Worm (Caenorhabditis elegans): Measurements from ENCODE around the gene mnp-1.

The mnp-1 gene

ce11 chrIII:4330984-4331383 lies 25.4 kb upstream of the mnp-1 start, which contains the start of gene gly-6:
Gene gly-6, minus strand, starts transcription at chrIII:4331228.
- TF ChIP-seq vab-15 (tag; optimal IDR thresholded peaks at IDR 0.05) (no peak), blmp-1 (tag; optimal IDR thresholded peaks at IDR 0.05) (peak; percentile 90), grh-1 (GFP tag; IDR thresholded peaks at IDR 0.05) (no peak), mep-1 (tag; optimal IDR thresholded peaks at IDR 0.05) (peak; percentile 66), lin-14 (GFP tag; optimal IDR thresholded peaks at IDR 0.05) (peak; percentile 63), nhr-71 (tag; optimal IDR thresholded peaks at IDR 0.05) (peak; percentile 6), elt-2 (tag; optimal IDR thresholded peaks at IDR 0.05) (no peak), unc-30 (tag; optimal IDR thresholded peaks at IDR 0.05) (no peak), unc-98 (GFP tag; IDR thresholded peaks at IDR 0.05) (no peak), nhr-20 (tag; optimal IDR thresholded peaks at IDR 0.05) (no peak), lsy-2 (tag; optimal IDR thresholded peaks at IDR 0.05) (peak in 1 of 2 experiments; percentile 24), rnt-1 (tag; optimal IDR thresholded peaks at IDR 0.05) (peak; percentile 16), elt-3 (tag; optimal IDR thresholded peaks at IDR 0.05) (peak in 1 of 6 experiments; percentile 26), snu-23 (GFP tag; optimal IDR thresholded peaks at IDR 0.05) (peak; percentile 27), nhr-85 (tag) (peak; percentile 82), lin-35 (GFP tag; optimal IDR thresholded peaks at IDR 0.05) (peak in 1 of 2 experiments; percentile 4)

DNA sequence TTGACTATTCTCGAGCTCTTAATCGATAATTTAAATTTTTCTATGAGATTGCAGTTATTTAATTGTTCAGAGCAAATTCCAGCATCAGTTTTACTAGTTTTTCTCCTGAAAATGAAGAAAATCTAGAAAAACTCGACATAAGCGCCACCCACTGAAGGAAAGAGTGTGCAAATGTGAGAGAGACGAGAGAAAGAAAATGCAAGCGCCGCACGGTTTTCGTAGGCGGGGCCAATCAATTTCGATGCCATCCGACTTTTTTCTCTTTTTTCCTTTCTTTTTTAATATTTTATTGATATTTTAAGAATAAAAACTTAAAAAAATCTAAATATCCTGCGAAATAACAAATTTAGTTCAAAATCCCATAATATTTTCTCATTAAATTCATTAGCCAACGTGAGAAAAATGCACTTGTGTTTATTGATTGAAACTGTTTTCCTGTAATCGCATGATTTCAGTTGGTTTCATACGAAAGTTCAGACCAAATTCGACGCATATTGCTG lies 23.8 kb upstream of the mnp-1 start, which contains the start of gene cdk-12:
TSS of gene cdk-12 (plus strand) at position 450 of the 500 bp plus-strand sequence.
- peak; percentile 66 for TF ChIP-seq skn-1 (tag; optimal IDR thresholded peaks at IDR 0.05)
- no peak for TF ChIP-seq isw-1 (GFP tag; IDR thresholded peaks at IDR 0.05)
- peak in 1 of 6 experiments; percentile 73 for TF ChIP-seq elt-3 (tag; optimal IDR thresholded peaks at IDR 0.05)
- peak in 1 of 2 experiments; percentile 34 for TF ChIP-seq mdl-1 (tag; optimal IDR thresholded peaks at IDR 0.05)
- TF ChIP-seq nhr-85 (tag) = peak; percentile 9
- TF ChIP-seq lsy-2 (tag; optimal IDR thresholded peaks at IDR 0.05) = peak; percentile 62 to 72
- peak; percentile 69 for TF ChIP-seq pag-3 (tag; optimal IDR thresholded peaks at IDR 0.05; ENCODE audit: borderline replicate concordance, insufficient read depth)
- no peak for TF ChIP-seq nhr-77 (tag; optimal IDR thresholded peaks at IDR 0.05)
- no peak for TF ChIP-seq fkh-10 (GFP tag; optimal IDR thresholded peaks at IDR 0.05)
- TF ChIP-seq F16B12.6 (tag; optimal IDR thresholded peaks at IDR 0.05) = no peak
- TF ChIP-seq ama-1 (optimal IDR thresholded peaks at IDR 0.05) = no peak
- no peak for TF ChIP-seq grh-1 (GFP tag; IDR thresholded peaks at IDR 0.05)
- no peak for TF ChIP-seq mab-9 (GFP tag; IDR thresholded peaks at IDR 0.05)
- no peak for TF ChIP-seq unc-98 (GFP tag; IDR thresholded peaks at IDR 0.05)
- TF ChIP-seq pqm-1 (tag; optimal IDR thresholded peaks at IDR 0.05) = no peak
- no peak for TF ChIP-seq unc-62 (GFP tag; optimal IDR thresholded peaks at IDR 0.05)
- no peak for TF ChIP-seq ets-5 (GFP tag; IDR thresholded peaks at IDR 0.05)
- no peak for TF ChIP-seq hpl-2 (GFP tag; optimal IDR thresholded peaks at IDR 0.05)
- TF ChIP-seq zip-4 (GFP tag; optimal IDR thresholded peaks at IDR 0.05) = no peak
- no peak for TF ChIP-seq fos-1 (tag; optimal IDR thresholded peaks at IDR 0.05)
- TF ChIP-seq nhr-47 (tag; optimal IDR thresholded peaks at IDR 0.05) = peak; percentile 51
- no peak for TF ChIP-seq egl-13 (tag; optimal IDR thresholded peaks at IDR 0.05)
- peak; percentile 6 for TF ChIP-seq irx-1 (tag; optimal IDR thresholded peaks at IDR 0.05)
- no peak for TF ChIP-seq nhr-11 (tag; optimal IDR thresholded peaks at IDR 0.05)
- peak; percentile 29 for TF ChIP-seq nhr-19 (GFP tag; conservative IDR thresholded peaks at IDR 0.05)
- no peak for TF ChIP-seq ceh-8 (GFP tag; optimal IDR thresholded peaks at IDR 0.05)
- TF ChIP-seq lin-39 (tag; optimal IDR thresholded peaks at IDR 0.05) = no peak
- peak; percentile 70 for TF ChIP-seq rnt-1 (tag; optimal IDR thresholded peaks at IDR 0.05)
- peak; percentile 19 for TF ChIP-seq dsc-1 (tag; optimal IDR thresholded peaks at IDR 0.05)
- no peak for TF ChIP-seq ceh-90 (tag; optimal IDR thresholded peaks at IDR 0.05)
- TF ChIP-seq fkh-8 (tag; optimal IDR thresholded peaks at IDR 0.05) = no peak
- no peak for TF ChIP-seq unc-86 (tag; optimal IDR thresholded peaks at IDR 0.05)
- TF ChIP-seq swsn-7 (tag; optimal IDR thresholded peaks at IDR 0.05) = peak; percentile 52
- no peak for TF ChIP-seq ceh-63 (GFP tag; optimal IDR thresholded peaks at IDR 0.05)
- TF ChIP-seq nhr-84 (tag; optimal IDR thresholded peaks at IDR 0.05) = no peak
- peak; percentile 66 for TF ChIP-seq nhr-71 (tag; optimal IDR thresholded peaks at IDR 0.05)
- no peak for TF ChIP-seq nhr-237 (tag; optimal IDR thresholded peaks at IDR 0.05)
- TF ChIP-seq efl-3 (GFP tag; optimal IDR thresholded peaks at IDR 0.05) = no peak
- no peak for TF ChIP-seq lin-13 (GFP tag; optimal IDR thresholded peaks at IDR 0.05)
- no peak for TF ChIP-seq lin-15B (tag; optimal IDR thresholded peaks at IDR 0.05)
- TF ChIP-seq nhr-76 (tag; optimal IDR thresholded peaks at IDR 0.05) = no peak
- peak; percentile 63 for TF ChIP-seq mep-1 (tag; optimal IDR thresholded peaks at IDR 0.05)
- TF ChIP-seq elt-2 (tag; optimal IDR thresholded peaks at IDR 0.05) = no peak

Data from whole organism, L1 larva.